Fruit fly (Drosophila melanogaster) whole organism, embryonic: ENCODE data around the gene Rift.

Source experiments
- Asciz ChIP-seq: fragments of 200-800 bp; sonication (Bioruptor generic); optimal IDR thresholded peaks from 2 replicates; lab custom pipeline; 2017; ENCODE audit warnings: missing biosample characterization, mild to moderate bottlenecking, missing genetic modification characterization, missing genetic modification reagents
- Blimp-1 ChIP-seq: fragments of 200-800 bp; sonication (Bioruptor generic); optimal IDR thresholded peaks from 3 replicates; lab custom pipeline; 2018; ENCODE audit warnings: missing biosample characterization, missing genetic modification characterization, mild to moderate bottlenecking, moderate library complexity, missing genetic modification reagents
- CG10366 ChIP-seq: fragments of 200-800 bp; sonication (Bioruptor generic); IDR thresholded peaks from 2 replicates; pipeline ENCODE4 v1.3.6; 2022; ENCODE audit warnings: missing biosample characterization, missing genetic modification characterization
- CG10431 ChIP-seq: fragments of 200-800 bp; sonication (Bioruptor generic); optimal IDR thresholded peaks from 3 replicates; lab custom pipeline; 2018; ENCODE audit warnings: missing biosample characterization, mild to moderate bottlenecking, missing genetic modification characterization
- CG12219 ChIP-seq: fragments of 200-800 bp; sonication (Bioruptor generic); optimal IDR thresholded peaks from 3 replicates; lab custom pipeline; 2018; ENCODE audit warnings: missing biosample characterization, mild to moderate bottlenecking, missing genetic modification characterization
- CG13287 ChIP-seq: fragments of 200-800 bp; sonication (Bioruptor generic); IDR thresholded peaks from 2 replicates; pipeline ENCODE4 v1.3.6; 2022; ENCODE audit warnings: missing biosample characterization, missing genetic modification characterization; ENCODE audit not compliant: partially characterized antibody
- CG15011 ChIP-seq: fragments of 200-800 bp; sonication (Bioruptor generic); optimal IDR thresholded peaks from 3 replicates; lab custom pipeline; 2018; ENCODE audit warnings: missing biosample characterization, mild to moderate bottlenecking, missing genetic modification characterization
- CG15514 ChIP-seq: fragments of 200-800 bp; sonication (Bioruptor generic); optimal IDR thresholded peaks from 3 replicates; lab custom pipeline; 2017; ENCODE audit warnings: missing biosample characterization, missing genetic modification characterization, mild to moderate bottlenecking, moderate library complexity, missing genetic modification reagents
- CG17328 ChIP-seq: fragments of 200-800 bp; sonication (Bioruptor generic); IDR thresholded peaks from 2 replicates; pipeline ENCODE4 v1.3.6; 2022; ENCODE audit warnings: missing biosample characterization, missing genetic modification characterization
- CG2120 ChIP-seq: fragments of 200-800 bp; sonication (Bioruptor generic); optimal IDR thresholded peaks from 3 replicates; lab custom pipeline; 2016; ENCODE audit warnings: missing biosample characterization, missing genetic modification characterization
- CG32772 ChIP-seq: fragments of 200-800 bp; sonication (Bioruptor generic); IDR thresholded peaks from 2 replicates; pipeline ENCODE4 v1.3.6; 2022; ENCODE audit warnings: missing biosample characterization, missing genetic modification characterization
- CG3407 ChIP-seq: fragments of 200-800 bp; sonication (Bioruptor generic); optimal IDR thresholded peaks from 2 replicates; lab custom pipeline; 2018; ENCODE audit warnings: missing biosample characterization, mild to moderate bottlenecking, missing genetic modification characterization
- CG3838 ChIP-seq: fragments of 200-800 bp; sonication (Bioruptor generic); optimal IDR thresholded peaks from 3 replicates; lab custom pipeline; 2016; ENCODE audit warnings: missing biosample characterization, missing genetic modification characterization
- CG4282 ChIP-seq: fragments of 200-800 bp; sonication (Bioruptor generic); optimal IDR thresholded peaks from 2 replicates; lab custom pipeline; 2016; ENCODE audit warnings: missing biosample characterization, missing genetic modification characterization
- CG7839 ChIP-seq: fragments of 200-800 bp; sonication (Bioruptor generic); optimal IDR thresholded peaks from 3 replicates; lab custom pipeline; 2018; ENCODE audit warnings: missing biosample characterization, mild to moderate bottlenecking, missing genetic modification characterization, moderate library complexity
- CG7987 ChIP-seq: fragments of 200-800 bp; sonication (Bioruptor generic); optimal IDR thresholded peaks from 2 replicates; lab custom pipeline; 2018; ENCODE audit warnings: missing biosample characterization, mild to moderate bottlenecking, missing genetic modification characterization, moderate library complexity
- CG8388 ChIP-seq: fragments of 200-800 bp; sonication (Bioruptor generic); optimal IDR thresholded peaks from 2 replicates; lab custom pipeline; 2019; ENCODE audit warnings: missing biosample characterization, mild to moderate bottlenecking, missing genetic modification characterization, moderate library complexity
- CG9932 ChIP-seq: fragments of 200-800 bp; sonication (Bioruptor generic); IDR thresholded peaks from 2 replicates; pipeline ENCODE4 v1.3.6; 2022; ENCODE audit warnings: missing biosample characterization, missing genetic modification characterization
- CkIIα-i1 ChIP-seq: fragments of 200-800 bp; sonication (Bioruptor generic); IDR thresholded peaks from 2 replicates; pipeline ENCODE4 v1.3.6; 2022; ENCODE audit warnings: missing biosample characterization, missing genetic modification characterization
- D ChIP-seq, 2 experiments: fragments of 200-800 bp in 1 of 2; fragments of >200 bp in 1 of 2; sonication (Bioruptor generic) in 1 of 2; optimal IDR thresholded peaks; 2 replicates in 1 of 2; 3 replicates in 1 of 2; lab custom pipeline; 2017; ENCODE audit warnings: mild to moderate bottlenecking in 1 of 2, missing biosample characterization in 1 of 2, missing genetic modification characterization in 1 of 2, missing genetic modification reagents in 1 of 2
- Dbx ChIP-seq: fragments of 200-800 bp; sonication (Bioruptor generic); IDR thresholded peaks from 3 replicates; pipeline ENCODE4 v1.3.6; 2022; ENCODE audit warnings: missing biosample characterization, missing genetic modification characterization
- Dll ChIP-seq: fragments of 200-800 bp; sonication (Bioruptor generic); IDR thresholded peaks from 4 replicates; pipeline ENCODE4 v1.3.6; 2022; ENCODE audit warnings: missing biosample characterization, missing genetic modification characterization; ENCODE audit not compliant: partially characterized antibody
- Fer3 ChIP-seq: fragments of 200-800 bp; sonication (Bioruptor generic); optimal IDR thresholded peaks from 2 replicates; lab custom pipeline; 2018; ENCODE audit warnings: missing biosample characterization, mild to moderate bottlenecking, missing genetic modification characterization, moderate library complexity
- Jarid2 ChIP-seq: fragments of 200-800 bp; sonication (Bioruptor generic); optimal IDR thresholded peaks from 3 replicates; lab custom pipeline; 2017; ENCODE audit warnings: mild to moderate bottlenecking, missing biosample characterization, missing genetic modification reagents, missing genetic modification characterization
- NK7.1 ChIP-seq: fragments of 200-800 bp; sonication (Bioruptor generic); optimal IDR thresholded peaks from 3 replicates; lab custom pipeline; 2016; ENCODE audit warnings: missing biosample characterization, missing genetic modification characterization
- Ptx1 ChIP-seq: fragments of 200-800 bp; sonication (Bioruptor generic); IDR thresholded peaks from 2 replicates; pipeline ENCODE4 v1.3.6; 2022; ENCODE audit warnings: missing biosample characterization, missing genetic modification characterization
- Sox102F ChIP-seq: fragments of 200-800 bp; sonication (Bioruptor generic); optimal IDR thresholded peaks from 2 replicates; lab custom pipeline; 2018; ENCODE audit warnings: missing biosample characterization, mild to moderate bottlenecking, missing genetic modification characterization, moderate library complexity
- Spps ChIP-seq: fragments of 200-800 bp; sonication (Bioruptor generic); optimal IDR thresholded peaks from 2 replicates; lab custom pipeline; 2018; ENCODE audit warnings: missing biosample characterization, mild to moderate bottlenecking, missing genetic modification characterization
- bab2 ChIP-seq: fragments of 200-800 bp; sonication (Bioruptor generic); optimal IDR thresholded peaks from 2 replicates; lab custom pipeline; 2016; ENCODE audit warnings: missing biosample characterization, missing genetic modification characterization
- dpn ChIP-seq, 2 experiments: fragments of 200-800 bp; sonication (Bioruptor generic); optimal IDR thresholded peaks; 3 replicates each; lab custom pipeline; 2016; ENCODE audit warnings: missing biosample characterization in 2 of 2, missing genetic modification characterization in 2 of 2
- en ChIP-seq: fragments of 200-800 bp; sonication (Bioruptor generic); optimal IDR thresholded peaks from 2 replicates; lab custom pipeline; 2016; ENCODE audit warnings: missing biosample characterization, missing genetic modification characterization
- ewg ChIP-seq: fragments of 200-800 bp; sonication (Bioruptor generic); optimal IDR thresholded peaks from 3 replicates; lab custom pipeline; 2017; ENCODE audit warnings: mild to moderate bottlenecking, missing biosample characterization, missing genetic modification reagents, missing genetic modification characterization
- fd3F ChIP-seq: fragments of 200-800 bp; sonication (Bioruptor generic); optimal IDR thresholded peaks from 2 replicates; lab custom pipeline; 2018; ENCODE audit warnings: missing biosample characterization, mild to moderate bottlenecking, missing genetic modification characterization, moderate library complexity
- hkb ChIP-seq, 2 experiments: fragments of 200-800 bp in 1 of 2; fragments of >200 bp in 1 of 2; sonication (Bioruptor generic) in 1 of 2; IDR thresholded peaks in 1 of 2; optimal IDR thresholded peaks in 1 of 2; 2 replicates each; pipeline versions ENCODE4 v1.3.6 to Lab custom; 2017 to 2022; ENCODE audit warnings: missing biosample characterization in 1 of 2, missing genetic modification characterization in 1 of 2
- onecut ChIP-seq: fragments of 200-800 bp; sonication (Bioruptor generic); IDR thresholded peaks from 2 replicates; pipeline ENCODE4 v1.3.6; 2022; ENCODE audit warnings: missing biosample characterization, missing genetic modification characterization
- row ChIP-seq: fragments of 200-800 bp; sonication (Bioruptor generic); IDR thresholded peaks from 3 replicates; pipeline ENCODE4 v1.3.6; 2022; ENCODE audit warnings: missing biosample characterization, missing genetic modification characterization
- slp2 ChIP-seq: fragments of 200-800 bp; sonication (Bioruptor generic); optimal IDR thresholded peaks from 2 replicates; lab custom pipeline; 2016; ENCODE audit warnings: missing biosample characterization, missing genetic modification characterization
- sob ChIP-seq: fragments of 200-800 bp; sonication (Bioruptor generic); IDR thresholded peaks from 2 replicates; pipeline ENCODE4 v1.3.6; 2022; ENCODE audit warnings: missing biosample characterization, missing genetic modification characterization
- stc ChIP-seq: fragments of 200-800 bp; sonication (Bioruptor generic); IDR thresholded peaks from 2 replicates; pipeline ENCODE4 v1.3.6; 2022; ENCODE audit warnings: missing biosample characterization, missing genetic modification characterization
- stwl ChIP-seq: fragments of 200-800 bp; sonication (Bioruptor generic); optimal IDR thresholded peaks from 3 replicates; lab custom pipeline; 2018; ENCODE audit warnings: missing biosample characterization, mild to moderate bottlenecking, missing genetic modification characterization, moderate library complexity
- tx ChIP-seq: fragments of 200-800 bp; sonication (Bioruptor generic); optimal IDR thresholded peaks from 2 replicates; lab custom pipeline; 2016; ENCODE audit warnings: missing biosample characterization, missing genetic modification characterization
- wdn ChIP-seq: fragments of 200-800 bp; sonication (Bioruptor generic); IDR thresholded peaks from 2 replicates; pipeline ENCODE4 v1.3.6; 2022; ENCODE audit warnings: missing biosample characterization, missing genetic modification characterization

The Rift gene

DNA sequence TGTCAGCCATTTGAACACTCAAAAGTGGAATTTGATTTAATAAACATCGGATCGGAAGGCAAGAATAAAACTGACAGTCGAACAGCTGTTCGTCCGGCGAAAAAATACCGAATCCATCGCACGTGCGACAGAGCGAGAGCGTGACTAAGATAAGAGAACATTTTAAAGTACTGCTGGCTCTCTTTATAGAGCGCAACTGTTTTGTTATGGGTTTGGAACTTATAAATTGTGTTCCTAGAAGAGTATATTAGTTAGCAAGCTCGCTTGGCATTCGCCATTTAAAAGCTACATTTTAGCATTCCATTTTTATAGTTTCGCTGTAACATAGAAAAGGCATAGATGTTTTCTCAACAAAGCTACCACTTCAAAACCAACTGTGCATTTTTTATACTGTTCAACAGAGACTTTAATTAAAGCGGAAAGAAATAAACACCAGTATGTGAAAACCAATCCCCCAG is at the start of gene Rift (continued):
- TF ChIP-seq D (optimal IDR thresholded peaks at IDR 0.05; lab: Kevin White, UChicago) (no peak), D (GFP tag; optimal IDR thresholded peaks at IDR 0.05; lab: Kevin White, UChicago) (no peak), tx (GFP tag; lab: Kevin White, UChicago) (no peak), CG12219 (GFP tag; lab: Kevin White, UChicago) (peak; percentile 7), bab2 (GFP tag; lab: Kevin White, UChicago) (peak; percentile 30), Ptx1 (GFP tag; lab: Robert Waterston, UW) (peak; percentile 55), CG4282 (GFP tag; lab: Kevin White, UChicago) (no peak), CG3838 (GFP tag; lab: Kevin White, UChicago) (no peak), CG13287 (peak; percentile 50; the same call in 1 of the 2 replicates), Dll (GFP tag; lab: Robert Waterston, UW) (peak; percentile 59; the same call in 3 of the 4 replicates), stwl (tag; lab: Kevin White, UChicago) (peak; percentile 16), CG7839 (tag; lab: Kevin White, UChicago) (peak; percentile 23), slp2 (GFP tag; lab: Kevin White, UChicago) (no peak), hkb (optimal IDR thresholded peaks at IDR 0.05; lab: Kevin White, UChicago) (no peak), hkb (GFP tag; IDR thresholded peaks at IDR 0.05; lab: Robert Waterston, UW) (peak; percentile 78), CG3407 (GFP tag; lab: Kevin White, UChicago) (no peak), Asciz (GFP tag; lab: Kevin White, UChicago) (peak; percentile 41), CG7987 (GFP tag; lab: Kevin White, UChicago) (no peak), CG9932 (GFP tag; lab: Robert Waterston, UW) (peak; percentile 57), en (GFP tag; lab: Kevin White, UChicago) (no peak), Dbx (GFP tag; lab: Robert Waterston, UW) (no peak), Sox102F (peak; percentile 36), CG15514 (GFP tag; lab: Kevin White, UChicago) (peak; percentile 32), Jarid2 (no peak), CG15011 (GFP tag; lab: Kevin White, UChicago) (no peak), onecut (GFP tag; lab: Robert Waterston, UW) (peak; percentile 6; the same call in 1 of the 2 replicates), fd3F (GFP tag; lab: Kevin White, UChicago) (peak; percentile 36), stc (GFP tag; lab: Robert Waterston, UW) (0 out of 2 replicates have a peak, but pooled peaks have one; percentile 40), Spps (tag; lab: Kevin White, UChicago) (no peak), wdn (GFP tag; lab: Robert Waterston, UW) (no peak), CG8388 (GFP tag; lab: Kevin White, UChicago) (peak; percentile 36), Fer3 (tag; lab: Kevin White, UChicago) (peak; percentile 51), CkIIα-i1 (GFP tag; lab: Robert Waterston, UW) (no peak), dpn (GFP tag; optimal IDR thresholded peaks at IDR 0.05; lab: Kevin White, UChicago) (peak in 1 of 2 experiments; percentile 13), CG10366 (GFP tag; lab: Robert Waterston, UW) (no peak), ewg (GFP tag; lab: Kevin White, UChicago) (peak; percentile 13), CG2120 (GFP tag; lab: Kevin White, UChicago) (peak; percentile 54), NK7.1 (GFP tag; lab: Kevin White, UChicago) (no peak), CG17328 (GFP tag; lab: Robert Waterston, UW) (no peak), row (GFP tag; lab: Robert Waterston, UW) (peak; percentile 83), Blimp-1 (GFP tag; lab: Kevin White, UChicago) (peak; percentile 40), CG10431 (peak; percentile 20), CG32772 (GFP tag; lab: Robert Waterston, UW) (no peak), sob (GFP tag; lab: Robert Waterston, UW) (0 out of 2 replicates have a peak, but pooled peaks have one; percentile 43)
